Worm (Caenorhabditis elegans) whole organism, L1 larva: ENCODE data around the gene C55B6.7.

Source experiments
- C04F5.9 ChIP-seq: sonication (generic microtip); optimal IDR thresholded peaks from 2 replicates; lab custom pipeline; 2016; ENCODE audit warnings: missing genetic modification characterization, missing compliant biosample characterization
- C16A3.4 ChIP-seq: fragments of 150-350 bp; optimal IDR thresholded peaks from 2 replicates; lab custom pipeline; 2014; ENCODE audit warnings: missing biosample characterization, missing genetic modification characterization
- F16B12.6 ChIP-seq: fragments of 150-350 bp; optimal IDR thresholded peaks from 2 replicates; lab custom pipeline; 2014; ENCODE audit warnings: missing biosample characterization, missing genetic modification characterization
- Y116A8C.19 ChIP-seq: sonication (generic microtip); optimal IDR thresholded peaks from 2 replicates; lab custom pipeline; 2016; ENCODE audit warnings: missing compliant biosample characterization, missing genetic modification characterization, borderline replicate concordance
- aha-1 ChIP-seq: fragments of 150-350 bp; optimal IDR thresholded peaks from 2 replicates; lab custom pipeline; 2014; ENCODE audit warnings: missing biosample characterization, missing genetic modification characterization
- aly-2 ChIP-seq: fragments of 150-350 bp; optimal IDR thresholded peaks from 2 replicates; lab custom pipeline; 2014; ENCODE audit warnings: missing biosample characterization, missing genetic modification characterization
- ama-1 ChIP-seq: fragments of 150-350 bp; optimal IDR thresholded peaks from 2 replicates; lab custom pipeline; 2014
- ceh-82 ChIP-seq, 3 experiments: fragments of 150-350 bp in 1 of 3; sonication (generic microtip) in 2 of 3; optimal IDR thresholded peaks; 2 replicates each; lab custom pipeline; 2014 to 2017; ENCODE audit warnings: missing biosample characterization in 3 of 3, missing genetic modification characterization in 3 of 3
- ceh-90 ChIP-seq: sonication (generic microtip); optimal IDR thresholded peaks from 2 replicates; lab custom pipeline; 2016; ENCODE audit warnings: missing genetic modification characterization, missing compliant biosample characterization
- ces-1 ChIP-seq: fragments of 150-350 bp; optimal IDR thresholded peaks from 2 replicates; lab custom pipeline; 2014; ENCODE audit warnings: missing biosample characterization, missing genetic modification reagents, missing genetic modification characterization
- dpl-1 ChIP-seq, 3 experiments: fragments of 150-350 bp in 2 of 3; sonication (generic microtip) in 1 of 3; optimal IDR thresholded peaks; 2 replicates each; lab custom pipeline; 2014 to 2017; ENCODE audit warnings: missing biosample characterization in 3 of 3, missing genetic modification characterization in 3 of 3, missing genetic modification reagents in 3 of 3
- egl-13 ChIP-seq: sonication (generic microtip); optimal IDR thresholded peaks from 2 replicates; lab custom pipeline; 2016; ENCODE audit warnings: missing genotype, missing genetic modification reagents, missing genetic modification characterization, missing compliant biosample characterization
- egl-27 ChIP-seq, 2 experiments: fragments of 150-350 bp in 1 of 2; sonication (generic microtip); optimal IDR thresholded peaks; 3 replicates each; lab custom pipeline; 2017 to 2018; ENCODE audit warnings: missing biosample characterization in 2 of 2, missing genetic modification characterization in 2 of 2, missing genetic modification reagents in 2 of 2
- elt-2 ChIP-seq: sonication (generic microtip); optimal IDR thresholded peaks from 2 replicates; lab custom pipeline; 2016; ENCODE audit warnings: missing genetic modification characterization, mild to moderate bottlenecking, inconsistent platforms, missing compliant biosample characterization, missing genetic modification reagents
- elt-3 ChIP-seq, 6 experiments: fragments of 150-350 bp in 1 of 6; sonication (generic microtip); optimal IDR thresholded peaks; 2 replicates each; lab custom pipeline; 2017 to 2018; ENCODE audit warnings: missing biosample characterization in 6 of 6, missing genetic modification characterization in 6 of 6, inconsistent platforms in 1 of 6
- ets-5 ChIP-seq: fragments of 200-800 bp; sonication (Bioruptor generic); IDR thresholded peaks from 2 replicates; pipeline ENCODE4 v1.3.6; 2022; ENCODE audit warnings: missing genetic modification characterization, missing compliant biosample characterization
- fkh-8 ChIP-seq: sonication (generic microtip); optimal IDR thresholded peaks from 2 replicates; lab custom pipeline; 2016; ENCODE audit warnings: mild to moderate bottlenecking, missing genetic modification characterization, missing compliant biosample characterization
- hlh-17 ChIP-seq: fragments of 200-800 bp; sonication (Bioruptor generic); optimal IDR thresholded peaks from 2 replicates; lab custom pipeline; 2018; ENCODE audit warnings: missing genetic modification characterization, mild to moderate bottlenecking, missing compliant biosample characterization, moderate library complexity, borderline replicate concordance
- hpl-2 ChIP-seq: fragments of 150-350 bp; optimal IDR thresholded peaks from 2 replicates; lab custom pipeline; 2014; ENCODE audit warnings: missing biosample characterization, missing genetic modification reagents, missing genetic modification characterization
- irx-1 ChIP-seq: sonication (generic microtip); optimal IDR thresholded peaks from 2 replicates; lab custom pipeline; 2016; ENCODE audit warnings: missing genetic modification characterization, missing compliant biosample characterization
- isw-1 ChIP-seq: fragments of 200-800 bp; sonication (Bioruptor generic); IDR thresholded peaks from 2 replicates; pipeline ENCODE4 v1.3.6; 2022; ENCODE audit warnings: missing genetic modification characterization, missing compliant biosample characterization
- jun-1 ChIP-seq: fragments of 150-350 bp; optimal IDR thresholded peaks from 2 replicates; lab custom pipeline; 2014; ENCODE audit warnings: missing biosample characterization, missing genetic modification reagents, missing genetic modification characterization
- lin-13 ChIP-seq: fragments of 150-350 bp; optimal IDR thresholded peaks from 2 replicates; lab custom pipeline; 2014; ENCODE audit warnings: missing biosample characterization, missing genetic modification reagents, missing genetic modification characterization
- lin-14 ChIP-seq: fragments of 200-800 bp; sonication (Bioruptor generic); optimal IDR thresholded peaks from 2 replicates; lab custom pipeline; 2018; ENCODE audit warnings: mild to moderate bottlenecking, missing genetic modification characterization, moderate library complexity, missing compliant biosample characterization
- lin-15B ChIP-seq: fragments of 150-350 bp; sonication (generic microtip); optimal IDR thresholded peaks from 3 replicates; lab custom pipeline; 2014; ENCODE audit warnings: missing biosample characterization, missing genetic modification characterization
- lin-39 ChIP-seq: fragments of 150-350 bp; optimal IDR thresholded peaks from 2 replicates; lab custom pipeline; 2014; ENCODE audit warnings: missing biosample characterization, missing genetic modification reagents, missing genetic modification characterization
- lsy-2 ChIP-seq, 2 experiments: fragments of 150-350 bp; optimal IDR thresholded peaks; 2 replicates each; lab custom pipeline; 2014; ENCODE audit warnings: missing biosample characterization in 2 of 2, missing genetic modification characterization in 2 of 2
- mab-9 ChIP-seq: fragments of 200-800 bp; sonication (Bioruptor generic); IDR thresholded peaks from 2 replicates; pipeline ENCODE4 v1.3.6; 2022; ENCODE audit warnings: missing genetic modification reagents, missing genetic modification characterization, missing compliant biosample characterization
- mep-1 ChIP-seq: fragments of 150-350 bp; optimal IDR thresholded peaks from 2 replicates; lab custom pipeline; 2014; ENCODE audit warnings: missing biosample characterization, missing genetic modification characterization
- nhr-11 ChIP-seq: fragments of 150-350 bp; optimal IDR thresholded peaks from 2 replicates; lab custom pipeline; 2014; ENCODE audit warnings: missing biosample characterization, missing genetic modification characterization
- nhr-19 ChIP-seq: fragments of 200-800 bp; sonication (Bioruptor generic); conservative IDR thresholded peaks from 2 replicates; pipeline ENCODE4 v1.3.6; 2022; ENCODE audit warnings: missing genetic modification characterization, missing compliant biosample characterization
- nhr-47 ChIP-seq: sonication (generic microtip); optimal IDR thresholded peaks from 2 replicates; lab custom pipeline; 2016; ENCODE audit warnings: mild to moderate bottlenecking, missing genetic modification characterization, moderate library complexity, missing compliant biosample characterization
- nhr-77 ChIP-seq: fragments of 150-350 bp; optimal IDR thresholded peaks from 2 replicates; lab custom pipeline; 2014; ENCODE audit warnings: missing biosample characterization, missing genetic modification characterization
- nhr-90 ChIP-seq: sonication (generic microtip); optimal IDR thresholded peaks from 2 replicates; lab custom pipeline; 2016; ENCODE audit warnings: mild to moderate bottlenecking, missing genetic modification characterization, missing compliant biosample characterization; ENCODE audit not compliant: poor library complexity
- pag-3 ChIP-seq: sonication (generic microtip); optimal IDR thresholded peaks from 2 replicates; lab custom pipeline; 2017; ENCODE audit warnings: missing genetic modification characterization, mild to moderate bottlenecking, missing compliant biosample characterization, antibody characterized with exemption, borderline replicate concordance; ENCODE audit not compliant: insufficient read depth
- pax-3 ChIP-seq: fragments of 200-800 bp; sonication (Bioruptor generic); optimal IDR thresholded peaks from 2 replicates; lab custom pipeline; 2018; ENCODE audit warnings: mild to moderate bottlenecking, missing genetic modification characterization, moderate library complexity, missing compliant biosample characterization
- rnt-1 ChIP-seq: sonication (generic microtip); optimal IDR thresholded peaks from 2 replicates; lab custom pipeline; 2016; ENCODE audit warnings: mild to moderate bottlenecking, missing genetic modification characterization, moderate library complexity, missing compliant biosample characterization
- snpc-4 ChIP-seq: fragments of 150-350 bp; optimal IDR thresholded peaks from 2 replicates; lab custom pipeline; 2014; ENCODE audit warnings: missing biosample characterization, missing genetic modification characterization
- sox-4 ChIP-seq: sonication (generic microtip); optimal IDR thresholded peaks from 2 replicates; lab custom pipeline; 2016; ENCODE audit warnings: missing genetic modification characterization, missing compliant biosample characterization
- sptf-1 ChIP-seq: fragments of 150-350 bp; optimal IDR thresholded peaks from 2 replicates; lab custom pipeline; 2014; ENCODE audit warnings: missing biosample characterization, missing genetic modification characterization
- sup-37 ChIP-seq: fragments of 200-800 bp; sonication (Bioruptor generic); optimal IDR thresholded peaks from 2 replicates; lab custom pipeline; 2018; ENCODE audit warnings: mild to moderate bottlenecking, missing genetic modification characterization, missing compliant biosample characterization
- tlp-1 ChIP-seq: fragments of 150-350 bp; optimal IDR thresholded peaks from 2 replicates; lab custom pipeline; 2014; ENCODE audit warnings: missing biosample characterization, missing genetic modification characterization
- unc-86 ChIP-seq: sonication (generic microtip); optimal IDR thresholded peaks from 2 replicates; lab custom pipeline; 2016; ENCODE audit warnings: missing genetic modification characterization, missing compliant biosample characterization
- vab-15 ChIP-seq: sonication (generic microtip); optimal IDR thresholded peaks from 2 replicates; lab custom pipeline; 2017; ENCODE audit warnings: missing genotype, mild to moderate bottlenecking, missing genetic modification characterization, missing compliant biosample characterization
- xbp-1 ChIP-seq: sonication (generic microtip); optimal IDR thresholded peaks from 2 replicates; lab custom pipeline; 2016; ENCODE audit warnings: missing genetic modification characterization, missing compliant biosample characterization
- zag-1 ChIP-seq: fragments of 150-350 bp; optimal IDR thresholded peaks from 2 replicates; lab custom pipeline; 2014; ENCODE audit warnings: missing biosample characterization, missing genetic modification characterization
- ztf-11 ChIP-seq, 2 experiments: sonication (generic microtip); optimal IDR thresholded peaks; 2 replicates each; lab custom pipeline; 2016 to 2017; ENCODE audit warnings: missing genetic modification characterization in 2 of 2, missing biosample characterization in 1 of 2, missing compliant biosample characterization in 1 of 2
- ztf-4 ChIP-seq: fragments of 150-350 bp; optimal IDR thresholded peaks from 2 replicates; lab custom pipeline; 2014; ENCODE audit warnings: missing biosample characterization, missing genetic modification characterization

C55B6.7 gene

DNA sequence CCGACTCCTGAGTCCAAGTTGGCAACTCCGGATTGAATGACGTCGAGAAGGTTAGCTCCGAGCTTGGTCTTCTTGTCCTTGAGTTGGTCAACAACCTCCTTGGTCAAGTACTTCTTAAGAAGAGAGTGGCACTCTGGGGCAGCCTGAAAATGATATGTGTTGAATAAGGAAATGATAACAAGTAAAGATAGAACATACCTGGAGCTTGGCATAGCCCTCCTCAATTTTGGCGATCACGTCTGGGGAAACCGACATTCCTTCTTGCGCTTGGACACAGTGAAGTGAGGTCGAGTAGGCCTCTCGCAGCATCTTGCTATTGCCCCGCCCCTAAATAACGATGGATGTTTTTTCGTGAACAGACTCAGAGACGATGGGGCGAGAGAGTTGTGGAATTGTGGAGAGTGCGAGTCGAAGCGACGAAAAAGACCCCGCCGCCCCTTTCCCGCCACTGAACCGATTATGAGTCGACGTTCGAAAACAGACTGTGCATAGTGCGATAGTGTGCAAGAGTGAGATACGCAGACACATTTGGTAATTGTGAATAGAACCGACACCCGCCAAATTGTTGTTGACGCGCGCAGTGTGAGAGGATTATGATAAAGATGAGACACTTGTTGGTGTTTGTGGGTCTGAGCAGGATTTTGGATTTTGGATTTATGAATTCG, 40.5 kb upstream of the C55B6.7 start (continued):
- TF ChIP-seq ztf-11 (tag; optimal IDR thresholded peaks at IDR 0.05; lab: Kevin White, UChicago), result no peak
- TF ChIP-seq C16A3.4 (tag; lab: Kevin White, UChicago), result peak; percentile 33
- no peak for TF ChIP-seq elt-3 (tag; optimal IDR thresholded peaks at IDR 0.05; lab: Kevin White, UChicago)
- TF ChIP-seq rnt-1 (tag; lab: Kevin White, UChicago), result peak; percentile 16
- TF ChIP-seq vab-15 (tag; lab: Kevin White, UChicago), result no peak
- TF ChIP-seq sptf-1, result no peak
- no peak for TF ChIP-seq ces-1 (GFP tag; lab: Kevin White, UChicago)
- TF ChIP-seq jun-1 (tag; lab: Kevin White, UChicago), result peak; percentile 26
- TF ChIP-seq, all 84 proteins: peak for 23

DNA sequence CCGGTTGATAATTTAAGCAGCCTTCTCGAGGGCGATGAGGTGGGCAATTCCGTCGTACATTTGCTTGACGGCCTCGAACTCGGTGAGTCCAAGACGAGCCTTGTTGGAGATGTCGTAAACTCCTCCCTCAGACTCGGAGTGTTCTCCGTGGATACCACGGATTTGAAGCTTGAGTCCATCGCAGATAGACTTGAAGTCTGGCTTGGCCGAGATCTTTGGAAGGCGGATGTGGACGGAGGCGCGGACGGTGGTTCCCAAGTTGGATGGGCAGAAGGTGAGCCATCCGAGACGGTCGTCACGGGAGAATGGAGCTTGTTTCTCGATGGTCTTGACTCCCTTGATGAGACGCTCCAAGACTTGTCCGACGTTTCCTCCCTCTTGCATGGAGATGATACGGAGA, 39.1 kb upstream of the C55B6.7 start:
- TF ChIP-seq aly-2 (no peak), ets-5 (0 out of 2 replicates have a peak, but pooled peaks have one; percentile 23)

DNA sequence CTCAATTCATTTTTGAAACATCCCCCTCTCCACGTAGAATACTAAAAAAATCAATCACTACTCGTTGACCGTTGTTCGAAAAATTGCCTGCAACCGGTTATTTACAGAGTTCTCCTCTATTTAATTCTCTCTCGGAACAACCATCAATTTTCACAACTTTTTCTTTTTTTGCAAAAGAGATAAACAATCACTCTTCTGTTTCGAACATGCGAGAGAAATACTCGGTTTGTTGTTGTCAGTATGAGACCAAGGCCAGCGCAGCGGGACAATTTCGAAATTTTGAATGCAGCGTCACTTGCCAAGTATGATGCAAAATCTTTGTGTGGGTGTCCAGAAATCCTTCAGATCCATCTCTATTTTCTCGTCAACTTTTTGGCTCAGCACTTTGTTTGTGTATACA, 38.5 kb upstream of the C55B6.7 start:
- TF ChIP-seq nhr-19 (GFP tag; lab: Robert Waterston, UW), result no peak
- TF ChIP-seq fkh-8, result no peak
- TF ChIP-seq isw-1, result no peak
- TF ChIP-seq C04F5.9 (tag; lab: Kevin White, UChicago), result no peak
- no peak for TF ChIP-seq egl-13
- TF ChIP-seq pag-3 (tag; lab: Kevin White, UChicago), result no peak
- TF ChIP-seq pax-3, result no peak
- no peak for TF ChIP-seq F16B12.6 (tag; lab: Kevin White, UChicago)
- peak; percentile 69 for TF ChIP-seq lin-14 (GFP tag; lab: Kevin White, UChicago)
- no peak for TF ChIP-seq ceh-90 (tag; lab: Kevin White, UChicago)
- no peak for TF ChIP-seq unc-86 (tag; lab: Kevin White, UChicago)
- TF ChIP-seq nhr-11, result no peak
- no peak for TF ChIP-seq snpc-4 (tag; lab: Kevin White, UChicago)
- no peak for TF ChIP-seq sox-4 (tag; lab: Kevin White, UChicago)
- TF ChIP-seq tlp-1 (tag; lab: Kevin White, UChicago), result no peak
- no peak for TF ChIP-seq hlh-17
- no peak for TF ChIP-seq hpl-2 (GFP tag; lab: Kevin White, UChicago)
- no peak for TF ChIP-seq lin-13 (GFP tag; lab: Kevin White, UChicago)
- no peak for TF ChIP-seq Y116A8C.19
- no peak for TF ChIP-seq nhr-77 (tag; lab: Kevin White, UChicago)
- no peak for TF ChIP-seq elt-2 (tag; lab: Kevin White, UChicago)
- TF ChIP-seq ama-1, result no peak
- no peak for TF ChIP-seq ztf-4
- TF ChIP-seq aha-1 (tag; lab: Kevin White, UChicago), result no peak
- no peak for TF ChIP-seq lin-39 (tag; lab: Kevin White, UChicago)
- no peak for TF ChIP-seq ztf-11 (tag; optimal IDR thresholded peaks at IDR 0.05; lab: Kevin White, UChicago)
- no peak for TF ChIP-seq nhr-90 (tag; lab: Kevin White, UChicago)
- TF ChIP-seq lin-15B (tag; lab: Kevin White, UChicago), result no peak
- TF ChIP-seq sup-37, result no peak
- TF ChIP-seq irx-1 (tag; lab: Kevin White, UChicago), result peak; percentile 3
- TF ChIP-seq mep-1 (tag; lab: Kevin White, UChicago), result peak; percentile 21
- no peak for TF ChIP-seq dpl-1 (GFP tag; optimal IDR thresholded peaks at IDR 0.05; lab: Kevin White, UChicago)
- no peak for TF ChIP-seq zag-1 (tag; lab: Kevin White, UChicago)
- TF ChIP-seq nhr-47 (tag; lab: Kevin White, UChicago), result peak; percentile 26
- peak in 1 of 2 experiments; percentile 25 for TF ChIP-seq lsy-2 (tag; optimal IDR thresholded peaks at IDR 0.05; lab: Kevin White, UChicago)
- peak in 1 of 3 experiments; percentile 5 for TF ChIP-seq ceh-82 (tag; optimal IDR thresholded peaks at IDR 0.05; lab: Kevin White, UChicago)
- peak; percentile 7 for TF ChIP-seq xbp-1 (tag; lab: Kevin White, UChicago)
- no peak for TF ChIP-seq mab-9 (GFP tag; lab: Robert Waterston, UW)
- no peak for TF ChIP-seq egl-27 (tag; optimal IDR thresholded peaks at IDR 0.05; lab: Kevin White, UChicago)
- TF ChIP-seq ces-1 (GFP tag; lab: Kevin White, UChicago), result no peak
- TF ChIP-seq vab-15 (tag; lab: Kevin White, UChicago), result no peak
